Fruit fly (Drosophila melanogaster): ENCODE measurements around the gene CG42812.

CG42812 gene

DNA sequence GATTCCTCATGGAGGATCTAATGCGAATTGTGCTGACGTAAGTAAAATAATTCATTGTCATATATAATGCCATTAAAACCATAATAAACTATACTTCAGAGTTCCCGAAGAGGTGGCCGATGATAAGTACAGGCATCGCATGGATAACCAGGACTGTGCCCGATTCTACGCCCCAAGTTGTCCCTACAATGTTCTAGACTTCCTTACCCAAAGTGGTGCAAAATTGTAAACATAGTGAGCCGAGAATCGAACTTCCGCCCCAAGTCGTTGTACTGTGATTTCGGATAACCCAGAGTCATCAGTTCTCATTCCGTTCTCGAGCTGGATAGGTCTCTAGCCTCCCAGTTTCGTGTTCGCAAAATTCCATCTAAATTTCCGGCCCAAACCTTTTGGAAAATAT is 5.1 kb downstream of the CG42812 start, which contains the start of gene CG33340:
TSS of gene CG33340 (plus strand) at position 301 of the 400 bp plus-strand sequence.
- no peak for TF ChIP-seq Dif (GFP tag; optimal IDR thresholded peaks at IDR 0.05; ENCODE audit: partially characterized antibody)

dm6 chr3R:24361583-24361982 is 6.4 kb downstream of the CG42812 start, which contains the start of the genes CG5762 and CG33339:
CG5762 (minus strand) TSS chr3R:24361683.
CG33339 (plus strand) TSS chr3R:24361847.
- TF ChIP-seq Abd-B (GFP tag; optimal IDR thresholded peaks at IDR 0.05) (no peak), foxo (GFP tag; optimal IDR thresholded peaks at IDR 0.05) (no peak), Dif (GFP tag; optimal IDR thresholded peaks at IDR 0.05; ENCODE audit: partially characterized antibody) (no peak), fru (GFP tag; optimal IDR thresholded peaks at IDR 0.05) (no peak), lola (GFP tag; optimal IDR thresholded peaks at IDR 0.05) (no peak), Hnf4 (GFP tag; optimal IDR thresholded peaks at IDR 0.05) (no peak), jim (GFP tag; optimal IDR thresholded peaks at IDR 0.05) (no peak), br (GFP tag; optimal IDR thresholded peaks at IDR 0.05) (no peak), dl (GFP tag; optimal IDR thresholded peaks at IDR 0.05; ENCODE audit: insufficient read depth in 1 of 2, partially characterized antibody in 2 of 2) (no peak), Rel (GFP tag; optimal IDR thresholded peaks at IDR 0.05) (no peak), Rel (tag; optimal IDR thresholded peaks at IDR 0.05) (no peak), dmrt93B (GFP tag; optimal IDR thresholded peaks at IDR 0.05) (no peak)

DNA sequence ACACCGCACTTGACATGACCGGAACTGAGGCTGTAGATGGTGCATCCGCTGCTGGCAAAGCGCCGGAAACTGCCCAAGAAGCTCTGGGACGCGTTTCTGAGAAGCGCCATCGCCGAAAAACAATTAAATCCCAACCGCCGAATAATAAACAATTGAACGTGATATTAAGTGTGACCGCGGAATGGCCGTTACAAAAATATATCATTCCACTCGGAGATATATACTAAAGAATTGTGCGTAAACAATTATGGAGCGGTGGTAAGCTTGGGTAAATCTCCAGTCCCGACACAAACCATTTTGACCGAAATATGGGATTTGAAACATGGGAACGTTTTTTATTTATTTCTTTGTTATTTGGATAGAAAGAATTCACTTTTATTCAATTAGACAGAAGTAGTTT is 8.0 kb downstream of the CG42812 start, which contains the start of gene CG18528:
TSS of gene CG18528 (minus strand) at position 188 of the 400 bp plus-strand sequence.
- TF ChIP-seq dsf (GFP tag; optimal IDR thresholded peaks at IDR 0.05; ENCODE audit: borderline replicate concordance) (no peak), Myc (optimal IDR thresholded peaks at IDR 0.05) (peak; percentile 57)

DNA sequence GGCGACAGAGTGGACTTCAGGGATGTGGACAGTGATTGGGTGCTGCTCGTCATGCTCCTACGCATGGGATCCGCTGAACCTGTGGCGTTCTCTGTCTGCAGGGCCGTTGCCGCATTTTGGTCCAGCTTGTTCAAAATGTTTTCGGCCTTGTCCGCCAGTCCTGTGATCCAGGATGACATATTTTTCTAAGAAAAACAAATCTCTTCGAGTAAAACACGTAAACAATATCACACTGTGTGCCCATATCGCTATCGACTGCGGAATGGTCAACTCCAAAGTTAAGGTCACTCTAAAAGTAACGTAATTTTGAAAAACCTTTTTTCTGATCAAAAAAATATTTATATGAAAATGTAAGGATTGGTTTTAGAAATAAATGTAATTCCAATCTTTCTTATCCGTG is 10.3 kb downstream of the CG42812 start, which contains the start of gene Golgin84:
TSS of gene Golgin84 (minus strand) at position 241 of the 400 bp plus-strand sequence.
- TF ChIP-seq br (GFP tag; optimal IDR thresholded peaks at IDR 0.05), result no peak
- no peak for TF ChIP-seq foxo (GFP tag; optimal IDR thresholded peaks at IDR 0.05)

DNA sequence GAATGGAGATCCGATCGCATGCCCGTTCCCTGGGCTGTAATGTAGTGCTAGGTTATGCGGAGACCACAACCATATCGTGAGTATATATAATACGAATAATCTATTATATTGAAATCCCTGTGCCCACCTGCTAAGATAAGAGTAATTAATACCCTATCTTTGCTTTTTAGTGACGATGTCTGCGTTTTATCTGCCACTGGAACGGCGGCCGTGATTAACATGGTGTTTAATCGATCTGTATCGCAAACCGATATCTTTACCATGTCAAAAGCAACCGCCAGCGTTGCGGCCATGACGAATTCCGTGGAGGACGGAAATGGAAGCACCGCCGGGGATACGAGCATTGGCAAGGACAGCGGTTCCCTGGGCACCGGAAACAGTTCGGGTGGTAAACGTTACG is 14.5 kb downstream of the CG42812 start:
- no peak for TF ChIP-seq br (GFP tag; optimal IDR thresholded peaks at IDR 0.05)
- TF ChIP-seq h (GFP tag; optimal IDR thresholded peaks at IDR 0.05), result no peak
- no peak for TF ChIP-seq Hr78 (GFP tag; optimal IDR thresholded peaks at IDR 0.05)
- TF ChIP-seq Rel (GFP tag; optimal IDR thresholded peaks at IDR 0.05), result no peak
- no peak for TF ChIP-seq Rel (tag; optimal IDR thresholded peaks at IDR 0.05)

DNA sequence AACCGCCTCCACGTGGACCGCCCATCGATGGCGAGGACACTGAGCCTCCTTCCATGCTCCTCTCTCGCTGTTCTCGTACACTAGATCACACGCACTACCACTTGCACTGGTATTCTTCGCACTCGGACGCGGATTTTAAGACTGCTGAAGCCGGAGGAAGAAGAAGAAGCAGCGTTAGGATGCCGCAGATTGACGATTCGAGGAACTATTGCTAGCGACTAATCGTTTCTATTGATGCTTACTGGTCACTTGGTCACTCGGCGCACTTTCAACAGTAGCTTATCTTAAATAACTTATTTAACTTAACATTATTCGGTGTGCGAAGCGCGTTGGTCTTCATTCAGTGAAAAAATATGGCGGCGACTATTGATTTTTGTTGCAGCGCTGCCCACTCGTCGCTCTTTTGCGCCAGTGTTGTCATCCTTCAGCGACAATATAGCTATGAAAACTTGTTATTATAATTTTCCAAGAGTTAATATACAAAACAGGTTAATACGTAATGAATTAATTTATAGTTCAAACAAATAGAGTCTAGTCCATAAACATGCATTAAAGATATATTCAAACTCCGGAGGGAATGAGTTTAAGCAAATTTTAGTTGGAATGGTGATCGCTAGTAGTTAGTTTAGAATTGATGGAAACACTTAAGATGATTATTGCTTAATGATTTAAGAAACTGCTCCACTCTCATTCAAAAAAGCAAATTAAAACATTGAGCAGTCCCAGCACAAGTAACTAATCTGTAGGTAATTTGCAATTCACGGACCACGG is 19.4 kb downstream of the CG42812 start, which contains the start of the genes CG5746 and CG6454:
TSS of gene CG5746 (minus strand) at position 372 of the 771 bp plus-strand sequence.
TSS of gene CG6454 (plus strand) at position 763 of the 771 bp plus-strand sequence.
- TF ChIP-seq usp (GFP tag; optimal IDR thresholded peaks at IDR 0.05) (no peak), foxo (GFP tag; optimal IDR thresholded peaks at IDR 0.05) (no peak), ey (GFP tag; optimal IDR thresholded peaks at IDR 0.05) (peak; percentile 59), Mio (GFP tag; optimal IDR thresholded peaks at IDR 0.05) (no peak), h (GFP tag; optimal IDR thresholded peaks at IDR 0.05) (no peak), Jra (GFP tag; optimal IDR thresholded peaks at IDR 0.05) (no peak), tai (GFP tag; optimal IDR thresholded peaks at IDR 0.05) (no peak), Hnf4 (GFP tag; optimal IDR thresholded peaks at IDR 0.05) (no peak), CrebA (GFP tag; optimal IDR thresholded peaks at IDR 0.05; ENCODE audit: borderline replicate concordance) (no peak), woc (GFP tag; optimal IDR thresholded peaks at IDR 0.05) (no peak), Dfd (GFP tag; optimal IDR thresholded peaks at IDR 0.05) (no peak), psq (GFP tag; optimal IDR thresholded peaks at IDR 0.05) (peak; percentile 54), Myc (optimal IDR thresholded peaks at IDR 0.05) (peak; percentile 87), lola (GFP tag; optimal IDR thresholded peaks at IDR 0.05) (no peak), CG32264 (GFP tag; optimal IDR thresholded peaks at IDR 0.05) (peak; percentile 37), pan (optimal IDR thresholded peaks at IDR 0.05) (no peak), Abd-B (GFP tag; optimal IDR thresholded peaks at IDR 0.05) (no peak), sage (GFP tag; optimal IDR thresholded peaks at IDR 0.05) (no peak), GATAd (GFP tag; optimal IDR thresholded peaks at IDR 0.05) (no peak), dmrt93B (GFP tag; optimal IDR thresholded peaks at IDR 0.05) (no peak), sv (GFP tag; optimal IDR thresholded peaks at IDR 0.05) (peak; percentile 56), Sp1 (GFP tag; optimal IDR thresholded peaks at IDR 0.05) (no peak), brk (GFP tag; optimal IDR thresholded peaks at IDR 0.05) (no peak), CG9705 (GFP tag; optimal IDR thresholded peaks at IDR 0.05) (peak; percentile 45), br (GFP tag; optimal IDR thresholded peaks at IDR 0.05) (no peak)
